Fruit fly (Drosophila melanogaster): ENCODE data around the gene nAChRbeta2.

nAChRbeta2 gene

dm6 chr3R:24549834-24550233 lies 34.9 kb upstream of the nAChRbeta2 start (continued):
- TF ChIP-seq CG14441 (GFP tag; IDR thresholded peaks at IDR 0.05) (no peak), Trl (optimal IDR thresholded peaks at IDR 0.05) (peak in 1 of 2 experiments; percentile 39), Trl (GFP tag; optimal IDR thresholded peaks at IDR 0.05) (no peak), bab2 (GFP tag; optimal IDR thresholded peaks at IDR 0.05) (no peak), CG7357 (GFP tag; IDR thresholded peaks at IDR 0.05) (no peak), CG32532 (GFP tag; IDR thresholded peaks at IDR 0.05) (peak; percentile 28; the same call in 1 of the 2 replicates), nerfin-1 (tag; optimal IDR thresholded peaks at IDR 0.05) (no peak), scrt (GFP tag; optimal IDR thresholded peaks at IDR 0.05) (peak; percentile 95), danr (GFP tag; IDR thresholded peaks at IDR 0.05) (no peak), Awh (GFP tag; IDR thresholded peaks at IDR 0.05) (no peak), CG3163 (GFP tag; optimal IDR thresholded peaks at IDR 0.05) (no peak), sqz (GFP tag; optimal IDR thresholded peaks at IDR 0.05) (peak; percentile 15), Vsx1 (GFP tag; optimal IDR thresholded peaks at IDR 0.05) (no peak), Dfd (GFP tag; optimal IDR thresholded peaks at IDR 0.05) (no peak), gfzf (GFP tag; optimal IDR thresholded peaks at IDR 0.05) (no peak), CoRest (tag; optimal IDR thresholded peaks at IDR 0.05) (no peak), CG16863 (GFP tag; optimal IDR thresholded peaks at IDR 0.05) (no peak), seq (GFP tag; IDR thresholded peaks at IDR 0.05) (no peak), ind (GFP tag; optimal IDR thresholded peaks at IDR 0.05) (no peak), CG33213 (GFP tag; optimal IDR thresholded peaks at IDR 0.05) (no peak), so (GFP tag; IDR thresholded peaks at IDR 0.05) (no peak), Sin3A (optimal IDR thresholded peaks at IDR 0.05) (no peak), sd (tag; optimal IDR thresholded peaks at IDR 0.05) (peak; percentile 81), CG18011 (GFP tag; optimal IDR thresholded peaks at IDR 0.05) (no peak), HLH3B (GFP tag; IDR thresholded peaks at IDR 0.05) (no peak), CG10209 (GFP tag; optimal IDR thresholded peaks at IDR 0.05) (no peak), gsb (GFP tag; IDR thresholded peaks at IDR 0.05) (no peak), pum (GFP tag; optimal IDR thresholded peaks at IDR 0.05) (no peak), CG10366 (GFP tag; IDR thresholded peaks at IDR 0.05) (no peak), CG2712 (tag; optimal IDR thresholded peaks at IDR 0.05) (no peak), Deaf1 (tag; optimal IDR thresholded peaks at IDR 0.05) (peak; percentile 31), CG1602 (GFP tag; optimal IDR thresholded peaks at IDR 0.05) (no peak), abd-A (tag; optimal IDR thresholded peaks at IDR 0.05) (peak; percentile 89), knrl (GFP tag; IDR thresholded peaks at IDR 0.05; ENCODE audit: partially characterized antibody) (no peak), CG10654 (GFP tag; optimal IDR thresholded peaks at IDR 0.05) (no peak), bowl (GFP tag; IDR thresholded peaks at IDR 0.05) (no peak), CG11085 (GFP tag; IDR thresholded peaks at IDR 0.05) (no peak), CG8290 (GFP tag; optimal IDR thresholded peaks at IDR 0.05) (no peak), CG8290 (tag; optimal IDR thresholded peaks at IDR 0.05) (peak in 1 of 2 experiments; percentile 3), CG13894 (tag; optimal IDR thresholded peaks at IDR 0.05) (peak; percentile 77), Rx (GFP tag; IDR thresholded peaks at IDR 0.05) (no peak), MTF-1 (GFP tag; optimal IDR thresholded peaks at IDR 0.05; ENCODE audit: borderline replicate concordance) (no peak), Antp (GFP tag; optimal IDR thresholded peaks at IDR 0.05) (no peak), psq (GFP tag; optimal IDR thresholded peaks at IDR 0.05) (no peak), fd102C (GFP tag; optimal IDR thresholded peaks at IDR 0.05) (no peak), CG1832 (GFP tag; optimal IDR thresholded peaks at IDR 0.05) (no peak), HLH4C (GFP tag; IDR thresholded peaks at IDR 0.05; ENCODE audit: partially characterized antibody) (no peak), CG12104 (GFP tag; optimal IDR thresholded peaks at IDR 0.05) (no peak), org-1 (GFP tag; optimal IDR thresholded peaks at IDR 0.05) (no peak), Myb (GFP tag; optimal IDR thresholded peaks at IDR 0.05) (no peak), E2f2 (GFP tag; IDR thresholded peaks at IDR 0.05) (no peak), CG4854 (GFP tag; optimal IDR thresholded peaks at IDR 0.05) (no peak), CG2199 (GFP tag; IDR thresholded peaks at IDR 0.05) (no peak), Abd-B (GFP tag; optimal IDR thresholded peaks at IDR 0.05) (no peak)
